Worm (Caenorhabditis elegans): ENCODE results near the gene ptc-3.
A peak's percentile ranks its signal among the peaks of the same experiment; 100 is the strongest.

ptc-3 gene

DNA sequence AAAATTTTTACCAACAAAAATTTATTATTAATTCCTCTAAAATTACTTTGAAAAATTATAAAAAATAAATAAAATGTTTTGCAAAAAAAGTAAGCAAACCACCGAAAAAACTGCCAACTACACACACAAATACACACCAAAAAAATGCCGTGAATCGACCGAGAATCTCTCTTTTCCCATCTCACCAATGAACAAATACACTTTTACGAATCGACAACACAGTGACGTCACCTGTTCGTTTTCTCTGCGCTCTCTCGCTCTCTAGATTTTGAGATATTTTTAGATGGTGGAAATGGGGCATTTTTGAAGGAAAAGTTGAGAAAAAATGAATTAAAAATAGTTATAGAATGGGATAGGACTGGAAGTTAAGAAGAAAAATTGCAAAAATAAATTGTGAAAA lies 20.3 kb downstream of the ptc-3 start:
- TF ChIP-seq Y53F4B.3 (GFP tag; IDR thresholded peaks at IDR 0.05) (no peak), F49E8.2 (tag; optimal IDR thresholded peaks at IDR 0.05; ENCODE audit: insufficient read depth) (no peak), dpl-1 (GFP tag; optimal IDR thresholded peaks at IDR 0.05) (no peak), lin-40 (tag; optimal IDR thresholded peaks at IDR 0.05) (peak; percentile 19), atf-7 (tag; optimal IDR thresholded peaks at IDR 0.05) (peak; percentile 82), F22D6.2 (tag; optimal IDR thresholded peaks at IDR 0.05) (no peak), ama-1 (optimal IDR thresholded peaks at IDR 0.05) (peak; percentile 34), ama-1 (GFP tag; optimal IDR thresholded peaks at IDR 0.05) (no peak)

DNA sequence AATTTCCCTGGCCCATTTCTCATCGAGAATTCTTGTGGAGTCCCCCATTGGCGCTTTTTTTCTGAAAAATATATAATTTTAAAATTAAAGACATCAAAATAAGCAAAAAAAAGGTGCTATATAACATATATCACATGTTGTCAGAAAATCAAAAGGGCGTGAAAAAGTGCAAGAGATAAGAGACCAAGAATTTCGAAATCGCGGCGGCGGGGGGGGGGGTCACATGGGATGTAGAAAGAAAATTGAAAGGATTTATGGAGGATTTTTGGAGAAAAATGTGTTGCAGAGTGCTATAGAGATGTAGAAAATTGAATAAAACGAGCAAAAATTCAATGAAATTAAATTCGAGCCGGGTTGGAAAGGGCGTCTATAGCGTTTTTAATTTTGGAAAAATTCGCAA lies 21.2 kb downstream of the ptc-3 start, which contains the start of gene K12H6.6:
Gene K12H6.6 (minus strand): TSS at position 61 of the 400 bp plus-strand sequence.
- no peak for TF ChIP-seq hsf-1 (GFP tag; IDR thresholded peaks at IDR 0.05)
- peak; percentile 84 for TF ChIP-seq cebp-1 (GFP tag; IDR thresholded peaks at IDR 0.05)
- TF ChIP-seq cebp-1 (tag; optimal IDR thresholded peaks at IDR 0.05) = peak; percentile 93
- no peak for TF ChIP-seq B0019.2 (GFP tag; conservative IDR thresholded peaks at IDR 0.05)
- TF ChIP-seq gei-17 (GFP tag; optimal IDR thresholded peaks at IDR 0.05) = no peak
- TF ChIP-seq attf-5 (GFP tag; optimal IDR thresholded peaks at IDR 0.05) = peak; percentile 31
- peak; percentile 1 for TF ChIP-seq nhr-80 (tag; optimal IDR thresholded peaks at IDR 0.05)
- no peak for TF ChIP-seq ztf-26 (tag; optimal IDR thresholded peaks at IDR 0.05)
- TF ChIP-seq let-607 (tag; optimal IDR thresholded peaks at IDR 0.05) = no peak
- peak; percentile 40; the same call in 1 of the 2 replicates for TF ChIP-seq egrh-3 (GFP tag; IDR thresholded peaks at IDR 0.05)
- no peak for TF ChIP-seq rcor-1 (GFP tag; IDR thresholded peaks at IDR 0.05)

DNA sequence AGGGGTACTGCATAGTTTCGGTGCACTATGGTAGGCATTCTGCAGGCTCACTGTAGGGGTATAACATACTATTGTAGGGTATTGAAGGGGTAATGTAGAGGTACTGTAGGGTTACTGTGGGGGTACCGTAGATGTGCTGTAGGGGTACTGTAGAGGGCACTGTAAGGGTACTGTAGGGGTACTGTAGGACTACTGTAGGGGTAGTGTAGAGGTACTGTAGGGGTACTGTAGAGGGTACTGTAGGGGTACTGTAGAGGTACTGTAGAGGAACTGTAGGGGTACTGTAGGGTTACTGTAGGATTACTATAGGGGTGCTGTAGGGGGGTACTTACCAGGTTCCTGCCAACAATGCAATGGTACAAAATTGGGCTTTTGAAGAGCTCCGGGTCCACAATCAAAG lies 22.2 kb downstream of the ptc-3 start:
- TF ChIP-seq aptf-2 (GFP tag; conservative IDR thresholded peaks at IDR 0.05) (0 out of 2 replicates have a peak, but pooled peaks have one; percentile 14), snpc-4 (GFP tag; optimal IDR thresholded peaks at IDR 0.05) (no peak), snpc-4 (tag; optimal IDR thresholded peaks at IDR 0.05) (no peak), F57A8.1 (GFP tag; optimal IDR thresholded peaks at IDR 0.05) (no peak), ZK185.1 (tag; optimal IDR thresholded peaks at IDR 0.05; ENCODE audit: poor library complexity, severe bottlenecking) (no peak)

DNA sequence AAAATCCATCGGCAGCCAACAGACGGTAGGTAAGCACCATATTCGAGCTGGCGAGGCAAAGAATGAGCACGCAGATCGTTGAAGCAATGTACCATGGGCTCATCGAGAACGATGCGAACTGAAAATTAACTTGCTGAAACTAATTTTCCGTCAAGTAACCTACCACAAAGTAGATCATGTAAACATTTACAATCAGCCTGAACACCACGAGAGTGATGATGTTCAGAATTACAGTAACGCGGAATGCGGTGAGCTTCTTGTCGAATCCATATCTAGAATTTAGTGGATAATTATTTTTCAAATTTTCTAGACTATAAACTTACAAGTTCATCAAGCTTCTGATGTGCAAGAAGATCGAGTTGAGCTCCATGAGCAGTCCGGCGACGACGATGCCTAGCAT lies 22.9 kb downstream of the ptc-3 start:
- TF ChIP-seq atf-7 (tag; optimal IDR thresholded peaks at IDR 0.05) = no peak
- TF ChIP-seq lin-26 (GFP tag; IDR thresholded peaks at IDR 0.05) = no peak
- TF ChIP-seq efl-1 (GFP tag; optimal IDR thresholded peaks at IDR 0.05) = no peak
- no peak for TF ChIP-seq chd-7 (tag; optimal IDR thresholded peaks at IDR 0.05)
- TF ChIP-seq hrde-1 (tag; optimal IDR thresholded peaks at IDR 0.05; ENCODE audit: borderline replicate concordance) = no peak
- no peak for TF ChIP-seq F52B5.7 (tag; optimal IDR thresholded peaks at IDR 0.05)
- TF ChIP-seq F10E7.11 (tag; optimal IDR thresholded peaks at IDR 0.05) = no peak
- no peak for TF ChIP-seq lir-1 (GFP tag; conservative IDR thresholded peaks at IDR 0.05)
- TF ChIP-seq B0019.2 (GFP tag; conservative IDR thresholded peaks at IDR 0.05) = no peak
- no peak for TF ChIP-seq dpff-1 (tag; optimal IDR thresholded peaks at IDR 0.05)

DNA sequence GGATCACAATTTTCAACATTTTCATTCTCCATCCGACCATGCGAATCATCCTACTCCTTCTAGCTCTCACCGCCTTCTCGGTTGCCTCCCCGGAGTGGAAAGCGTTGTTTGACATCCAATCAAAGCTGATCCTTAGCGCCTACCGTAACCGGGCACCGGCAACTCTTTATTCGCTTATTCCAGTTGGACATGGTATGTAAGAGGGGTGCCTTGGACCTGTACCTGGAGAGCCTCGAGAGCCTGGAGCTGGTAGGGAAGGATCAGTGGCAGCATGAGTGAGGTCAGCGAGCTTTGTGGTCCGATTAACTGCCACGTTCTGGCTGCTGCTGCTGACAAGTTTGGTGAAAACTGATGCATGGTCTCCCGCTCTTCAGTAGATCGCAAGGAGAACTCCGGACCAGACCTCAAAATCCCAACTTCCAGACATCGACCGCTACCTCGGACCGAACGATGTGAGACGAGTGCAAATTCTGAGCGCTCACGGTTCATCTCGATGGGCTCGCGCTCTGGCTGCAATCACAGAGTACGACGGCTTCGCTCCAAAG lies 24.5 kb downstream of the ptc-3 start, which contains the start of gene K12H6.8:
Gene K12H6.8 (plus strand): TSS at position 38 of the 545 bp plus-strand sequence.
- TF ChIP-seq hrde-1 (tag; optimal IDR thresholded peaks at IDR 0.05; ENCODE audit: borderline replicate concordance) (no peak), chd-7 (tag; optimal IDR thresholded peaks at IDR 0.05) (no peak), zfh-2 (GFP tag; conservative IDR thresholded peaks at IDR 0.05) (peak; percentile 69), fkh-3 (tag; optimal IDR thresholded peaks at IDR 0.05) (no peak), mcd-1 (GFP tag; IDR thresholded peaks at IDR 0.05) (0 out of 2 replicates have a peak, but pooled peaks have one; percentile 40), egrh-3 (GFP tag; IDR thresholded peaks at IDR 0.05) (0 out of 2 replicates have a peak, but pooled peaks have one; percentile 37), mxl-1 (tag; optimal IDR thresholded peaks at IDR 0.05) (no peak), ama-1 (optimal IDR thresholded peaks at IDR 0.05) (no peak), ama-1 (GFP tag; optimal IDR thresholded peaks at IDR 0.05) (no peak), repo-1 (tag; optimal IDR thresholded peaks at IDR 0.05) (peak; percentile 17), B0336.3 (GFP tag; IDR thresholded peaks at IDR 0.05) (0 out of 2 replicates have a peak, but pooled peaks have one; percentile 27), ZK185.1 (tag; optimal IDR thresholded peaks at IDR 0.05; ENCODE audit: poor library complexity, severe bottlenecking) (no peak), ztf-3 (GFP tag; optimal IDR thresholded peaks at IDR 0.05) (no peak)
